Fruit fly (Drosophila melanogaster) whole organism, embryonic: ENCODE results near the gene CG43886.

Experiments
- ATbp ChIP-seq: fragments of 200-800 bp; sonication (Bioruptor generic); optimal IDR thresholded peaks from 2 replicates; lab custom pipeline; 2017; ENCODE audit warnings: missing biosample characterization, mild to moderate bottlenecking, missing genetic modification characterization, missing genetic modification reagents
- B-H2 ChIP-seq: fragments of 200-800 bp; sonication (Bioruptor generic); optimal IDR thresholded peaks from 2 replicates; lab custom pipeline; 2018; ENCODE audit warnings: missing biosample characterization, mild to moderate bottlenecking, missing genetic modification characterization
- BEAF-32 ChIP-seq: fragments of 200-800 bp; sonication (Bioruptor generic); optimal IDR thresholded peaks from 3 replicates; lab custom pipeline; 2017; ENCODE audit warnings: missing biosample characterization, missing genetic modification characterization, mild to moderate bottlenecking, moderate library complexity, missing genetic modification reagents
- BtbVII ChIP-seq: fragments of 200-800 bp; sonication (Bioruptor generic); optimal IDR thresholded peaks from 3 replicates; lab custom pipeline; 2017; ENCODE audit warnings: missing biosample characterization, mild to moderate bottlenecking, missing genetic modification characterization
- CG10267 ChIP-seq: fragments of 200-800 bp; sonication (Bioruptor generic); optimal IDR thresholded peaks from 2 replicates; lab custom pipeline; 2018; ENCODE audit warnings: missing biosample characterization, mild to moderate bottlenecking, missing genetic modification characterization, moderate library complexity
- CG10979 ChIP-seq: fragments of 200-800 bp; sonication (Bioruptor generic); optimal IDR thresholded peaks from 2 replicates; lab custom pipeline; 2018; ENCODE audit warnings: missing biosample characterization, mild to moderate bottlenecking, missing genetic modification characterization, moderate library complexity
- CG12104 ChIP-seq: fragments of 200-800 bp; sonication (Bioruptor generic); optimal IDR thresholded peaks from 3 replicates; lab custom pipeline; 2016; ENCODE audit warnings: missing biosample characterization, missing genetic modification characterization
- CG12236 ChIP-seq: fragments of 200-800 bp; sonication (Bioruptor generic); optimal IDR thresholded peaks from 2 replicates; lab custom pipeline; 2016; ENCODE audit warnings: missing biosample characterization, missing genetic modification characterization
- CG12659 ChIP-seq: fragments of 200-800 bp; sonication (Bioruptor generic); optimal IDR thresholded peaks from 3 replicates; lab custom pipeline; 2017; ENCODE audit warnings: mild to moderate bottlenecking, missing biosample characterization, missing genetic modification reagents, missing genetic modification characterization
- CG14441 ChIP-seq: fragments of 200-800 bp; sonication (Bioruptor generic); IDR thresholded peaks from 2 replicates; pipeline ENCODE4 v1.3.6; 2022; ENCODE audit warnings: missing biosample characterization, missing genetic modification characterization
- CG15479 ChIP-seq: fragments of 200-800 bp; sonication (Bioruptor generic); optimal IDR thresholded peaks from 3 replicates; lab custom pipeline; 2019; ENCODE audit warnings: missing biosample characterization, mild to moderate bottlenecking, missing genetic modification characterization, moderate library complexity
- CG2120 ChIP-seq: fragments of 200-800 bp; sonication (Bioruptor generic); optimal IDR thresholded peaks from 3 replicates; lab custom pipeline; 2016; ENCODE audit warnings: missing biosample characterization, missing genetic modification characterization
- CG30403 ChIP-seq: fragments of 200-800 bp; sonication (Bioruptor generic); optimal IDR thresholded peaks from 3 replicates; lab custom pipeline; 2016; ENCODE audit warnings: missing biosample characterization, missing genetic modification characterization
- CG30431 ChIP-seq: fragments of 200-800 bp; sonication (Bioruptor generic); optimal IDR thresholded peaks from 2 replicates; lab custom pipeline; 2017; ENCODE audit warnings: missing biosample characterization, missing genetic modification characterization
- CG3065 ChIP-seq: fragments of 200-800 bp; sonication (Bioruptor generic); optimal IDR thresholded peaks from 2 replicates; lab custom pipeline; 2016; ENCODE audit warnings: missing biosample characterization, missing genetic modification characterization
- CG34224 ChIP-seq: fragments of 200-800 bp; sonication (Bioruptor generic); IDR thresholded peaks from 3 replicates; pipeline ENCODE4 v1.3.6; 2022; ENCODE audit warnings: missing biosample characterization, missing genetic modification characterization; ENCODE audit not compliant: partially characterized antibody
- CG4328 ChIP-seq: fragments of 200-800 bp; sonication (Bioruptor generic); optimal IDR thresholded peaks from 3 replicates; lab custom pipeline; 2017; ENCODE audit warnings: missing biosample characterization, missing genetic modification reagents, missing genetic modification characterization
- CG4360 ChIP-seq: fragments of 200-800 bp; sonication (Bioruptor generic); IDR thresholded peaks from 2 replicates; pipeline ENCODE4 v1.3.6; 2022; ENCODE audit warnings: missing biosample characterization, missing genetic modification characterization
- CG5245 ChIP-seq: fragments of 200-800 bp; sonication (Bioruptor generic); optimal IDR thresholded peaks from 3 replicates; lab custom pipeline; 2016; ENCODE audit warnings: missing biosample characterization, missing genetic modification characterization
- CG7963 ChIP-seq: fragments of 200-800 bp; sonication (Bioruptor generic); IDR thresholded peaks from 3 replicates; pipeline ENCODE4 v1.3.6; 2022; ENCODE audit warnings: missing biosample characterization, missing genetic modification characterization; ENCODE audit not compliant: partially characterized antibody
- CG8924 ChIP-seq: fragments of 200-800 bp; optimal IDR thresholded peaks from 3 replicates; lab custom pipeline; 2019; ENCODE audit warnings: missing biosample characterization, mild to moderate bottlenecking, missing genetic modification characterization, moderate library complexity
- Dll ChIP-seq: fragments of 200-800 bp; sonication (Bioruptor generic); IDR thresholded peaks from 4 replicates; pipeline ENCODE4 v1.3.6; 2022; ENCODE audit warnings: missing biosample characterization, missing genetic modification characterization; ENCODE audit not compliant: partially characterized antibody
- Doc2 ChIP-seq: fragments of 200-800 bp; sonication (Bioruptor generic); IDR thresholded peaks from 2 replicates; pipeline ENCODE4 v1.3.6; 2022; ENCODE audit warnings: missing biosample characterization, missing genetic modification characterization
- Drgx ChIP-seq: fragments of 200-800 bp; sonication (Bioruptor generic); IDR thresholded peaks from 2 replicates; pipeline ENCODE4 v1.3.6; 2022; ENCODE audit warnings: missing biosample characterization, missing genetic modification characterization
- E2f2 ChIP-seq: fragments of 200-800 bp; sonication (Bioruptor generic); IDR thresholded peaks from 2 replicates; pipeline ENCODE4 v1.3.6; 2022; ENCODE audit warnings: missing biosample characterization, missing genetic modification characterization
- Ets65A ChIP-seq: fragments of 200-800 bp; sonication (Bioruptor generic); peaks from one replicate; lab custom pipeline; 2016; ENCODE audit warnings: missing biosample characterization, missing genetic modification characterization
- Fer1 ChIP-seq: fragments of 200-800 bp; sonication (Bioruptor generic); optimal IDR thresholded peaks from 2 replicates; lab custom pipeline; 2017; ENCODE audit warnings: missing biosample characterization, mild to moderate bottlenecking, missing genetic modification characterization
- HLHmδ ChIP-seq: fragments of 200-800 bp; sonication (Bioruptor generic); optimal IDR thresholded peaks from 2 replicates; lab custom pipeline; 2018; ENCODE audit warnings: missing biosample characterization, mild to moderate bottlenecking, missing genetic modification characterization, moderate library complexity
- MESR4 ChIP-seq: fragments of 200-800 bp; sonication (Bioruptor generic); optimal IDR thresholded peaks from 2 replicates; lab custom pipeline; 2018; ENCODE audit warnings: missing biosample characterization, mild to moderate bottlenecking, missing genetic modification characterization, moderate library complexity
- Ptx1 ChIP-seq: fragments of 200-800 bp; sonication (Bioruptor generic); IDR thresholded peaks from 2 replicates; pipeline ENCODE4 v1.3.6; 2022; ENCODE audit warnings: missing biosample characterization, missing genetic modification characterization
- Ravus ChIP-seq: fragments of 200-800 bp; sonication (Bioruptor generic); IDR thresholded peaks from 2 replicates; pipeline ENCODE4 v1.3.6; 2022; ENCODE audit warnings: missing biosample characterization, missing genetic modification characterization
- Xbp1 ChIP-seq: fragments of 200-800 bp; sonication (Bioruptor generic); optimal IDR thresholded peaks from 3 replicates; lab custom pipeline; 2016; ENCODE audit warnings: missing biosample characterization, mild to moderate bottlenecking, missing genetic modification characterization
- YL-1 ChIP-seq: fragments of 200-800 bp; sonication (Bioruptor generic); optimal IDR thresholded peaks from 3 replicates; lab custom pipeline; 2017; ENCODE audit warnings: missing biosample characterization, mild to moderate bottlenecking, missing genetic modification characterization
- cad ChIP-seq: fragments of >200 bp; optimal IDR thresholded peaks from 2 replicates; lab custom pipeline; 2017; ENCODE audit warnings: missing biosample characterization, missing genetic modification characterization
- cg ChIP-seq: fragments of 200-800 bp; sonication (Bioruptor generic); optimal IDR thresholded peaks from 3 replicates; lab custom pipeline; 2019; ENCODE audit warnings: missing biosample characterization, mild to moderate bottlenecking, missing genetic modification characterization, moderate library complexity
- ftz-f1 ChIP-seq: fragments of 200-800 bp; sonication (Bioruptor generic); optimal IDR thresholded peaks from 2 replicates; lab custom pipeline; 2016; ENCODE audit warnings: missing biosample characterization, missing genetic modification characterization
- gfzf ChIP-seq: fragments of 200-800 bp; sonication (Bioruptor generic); optimal IDR thresholded peaks from 2 replicates; lab custom pipeline; 2016; ENCODE audit warnings: missing biosample characterization, mild to moderate bottlenecking, missing genetic modification characterization, moderate library complexity
- lbe ChIP-seq: fragments of 200-800 bp; sonication (Bioruptor generic); optimal IDR thresholded peaks from 2 replicates; lab custom pipeline; 2016; ENCODE audit warnings: missing biosample characterization, mild to moderate bottlenecking, missing genetic modification characterization
- phol ChIP-seq: fragments of 200-800 bp; sonication (Bioruptor generic); optimal IDR thresholded peaks from 3 replicates; lab custom pipeline; 2018; ENCODE audit warnings: missing biosample characterization, mild to moderate bottlenecking, missing genetic modification characterization, moderate library complexity
- stwl ChIP-seq: fragments of 200-800 bp; sonication (Bioruptor generic); optimal IDR thresholded peaks from 3 replicates; lab custom pipeline; 2018; ENCODE audit warnings: missing biosample characterization, mild to moderate bottlenecking, missing genetic modification characterization, moderate library complexity
- tll ChIP-seq, 2 experiments: fragments of 200-800 bp in 1 of 2; fragments of >200 bp in 1 of 2; sonication (Bioruptor generic) in 1 of 2; optimal IDR thresholded peaks; 2 replicates each; lab custom pipeline; 2017 to 2019; ENCODE audit warnings: missing biosample characterization in 2 of 2, missing genetic modification characterization in 2 of 2, mild to moderate bottlenecking in 1 of 2, moderate library complexity in 1 of 2
- trh ChIP-seq: fragments of 200-800 bp; sonication (Bioruptor generic); optimal IDR thresholded peaks from 2 replicates; lab custom pipeline; 2016; ENCODE audit warnings: missing biosample characterization, missing genetic modification characterization
- twi ChIP-seq: fragments of 200-800 bp; optimal IDR thresholded peaks from 2 replicates; lab custom pipeline; 2019; ENCODE audit warnings: missing biosample characterization, mild to moderate bottlenecking, missing genetic modification characterization, moderate library complexity
- wor ChIP-seq: fragments of 200-800 bp; sonication (Bioruptor generic); IDR thresholded peaks from 2 replicates; pipeline ENCODE4 v1.3.6; 2022; ENCODE audit warnings: missing biosample characterization, missing genetic modification characterization
- zen ChIP-seq: fragments of 200-800 bp; sonication (Bioruptor generic); optimal IDR thresholded peaks from 3 replicates; lab custom pipeline; 2018; ENCODE audit warnings: missing biosample characterization, mild to moderate bottlenecking, missing genetic modification characterization, moderate library complexity
- zen2 ChIP-seq: fragments of 200-800 bp; sonication (Bioruptor generic); IDR thresholded peaks from 3 replicates; pipeline ENCODE4 v1.3.6; 2022; ENCODE audit warnings: missing biosample characterization, missing genetic modification characterization; ENCODE audit not compliant: partially characterized antibody
- zfh1 ChIP-seq: fragments of 200-800 bp; sonication (Bioruptor generic); IDR thresholded peaks from 3 replicates; pipeline ENCODE4 v1.3.6; 2022; ENCODE audit warnings: missing biosample characterization, missing genetic modification characterization

CG43886 gene

DNA sequence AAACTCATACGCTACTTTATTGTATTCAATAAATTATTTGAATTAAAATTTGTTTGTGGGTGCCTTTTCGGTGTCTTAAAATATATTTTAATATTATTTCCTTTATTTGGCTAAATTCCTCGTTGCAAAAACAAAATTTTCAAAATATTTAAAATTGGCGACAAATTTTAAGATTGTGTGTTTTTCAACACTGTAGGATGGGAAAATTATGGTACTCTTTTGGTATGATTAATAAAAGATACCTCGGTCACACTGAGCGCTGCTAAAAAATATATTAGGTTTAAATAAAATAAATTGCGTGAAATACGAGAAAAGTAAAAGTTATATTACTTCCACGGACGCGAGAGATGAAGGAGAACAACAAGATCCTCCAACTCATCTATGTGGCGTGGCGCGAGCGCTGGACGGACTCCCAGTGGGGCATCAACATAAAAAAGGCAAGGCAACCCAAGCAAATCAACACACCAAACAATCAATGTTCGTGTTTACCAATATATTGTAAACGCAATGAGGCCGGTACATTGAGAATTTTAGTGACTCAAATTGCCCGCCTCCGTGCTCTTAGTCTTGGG, 31.6 kb upstream of the CG43886 start, which contains the start of gene MED24 (continued):
- TF ChIP-seq CG30431 (GFP tag; lab: Kevin White, UChicago) (no peak), Xbp1 (peak; percentile 1), ATbp (GFP tag; lab: Kevin White, UChicago) (no peak), zfh1 (GFP tag; lab: Robert Waterston, UW) (no peak), CG30403 (GFP tag; lab: Kevin White, UChicago) (no peak), CG34224 (peak; percentile 22; the same call in 1 of the 3 replicates), CG3065 (no peak), Fer1 (peak; percentile 9), twi (tag; lab: Kevin White, UChicago) (no peak), cg (GFP tag; lab: Kevin White, UChicago) (no peak), gfzf (peak; percentile 71), CG4328 (GFP tag; lab: Kevin White, UChicago) (no peak), CG10267 (tag; lab: Kevin White, UChicago) (peak; percentile 95), CG12659 (GFP tag; lab: Kevin White, UChicago) (peak; percentile 46), wor (GFP tag; lab: Robert Waterston, UW) (no peak), CG5245 (GFP tag; lab: Kevin White, UChicago) (no peak), CG10979 (tag; lab: Kevin White, UChicago) (no peak), stwl (peak; percentile 82), MESR4 (peak; percentile 59), lbe (GFP tag; lab: Kevin White, UChicago) (peak; percentile 15), Ravus (GFP tag; lab: Robert Waterston, UW) (no peak), CG14441 (GFP tag; lab: Robert Waterston, UW) (no peak), B-H2 (GFP tag; lab: Kevin White, UChicago) (peak; percentile 16), phol (tag; lab: Kevin White, UChicago) (peak; percentile 27), YL-1 (peak; percentile 22), E2f2 (GFP tag; lab: Robert Waterston, UW) (peak; percentile 84), Drgx (GFP tag; lab: Robert Waterston, UW) (no peak), CG2120 (GFP tag; lab: Kevin White, UChicago) (peak; percentile 36), BEAF-32 (GFP tag; lab: Kevin White, UChicago) (peak; percentile 17)
- TF ChIP-seq, all 482 proteins: peak for 27

DNA sequence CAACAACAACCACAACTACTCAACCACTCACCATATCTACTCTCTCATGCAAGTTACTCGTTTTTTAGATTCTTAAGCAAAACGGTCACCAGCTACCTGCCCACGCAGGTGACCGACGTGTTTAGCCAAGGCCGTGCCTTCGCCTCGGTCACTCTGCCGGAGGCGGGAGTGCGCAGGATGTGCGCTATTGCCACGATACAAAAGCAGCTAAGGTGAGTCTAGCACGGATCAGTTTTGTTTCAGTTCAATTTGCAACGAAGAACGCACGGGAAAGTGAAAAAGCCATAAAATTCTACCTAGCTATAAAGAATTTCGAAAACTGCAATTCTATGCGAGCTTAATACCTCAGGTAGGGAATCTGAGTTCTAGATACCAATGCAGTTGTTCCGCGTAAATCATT, 29.7 kb upstream of the CG43886 start:
- TF ChIP-seq tll (GFP tag; optimal IDR thresholded peaks at IDR 0.05; lab: Kevin White, UChicago) (peak in 1 of 2 experiments; percentile 98), BtbVII (GFP tag; lab: Kevin White, UChicago) (no peak), zfh1 (GFP tag; lab: Robert Waterston, UW) (no peak), cad (peak; percentile 76), CG8924 (no peak), Dll (no peak), Doc2 (GFP tag; lab: Robert Waterston, UW) (no peak), zen (peak; percentile 41), CG12236 (GFP tag; lab: Kevin White, UChicago) (no peak), trh (GFP tag; lab: Kevin White, UChicago) (no peak), CG4360 (GFP tag; lab: Robert Waterston, UW) (0 out of 2 replicates have a peak, but pooled peaks have one; percentile 13), ftz-f1 (no peak), Ptx1 (GFP tag; lab: Robert Waterston, UW) (no peak), CG7963 (no peak), CG15479 (GFP tag; lab: Kevin White, UChicago) (peak; percentile 96), CG12104 (no peak), zen2 (GFP tag; lab: Robert Waterston, UW) (no peak), HLHmδ (GFP tag; lab: Kevin White, UChicago) (no peak), Ets65A (GFP tag; lab: Kevin White, UChicago) (peak; percentile 72)
